Fruit fly (Drosophila melanogaster): ENCODE data around the gene CG3708.

dm6 chrX:898367-898766 is 31.5 kb downstream of the CG3708 start:
- TF ChIP-seq CG8478 (optimal IDR thresholded peaks at IDR 0.05) (no peak), EcR (GFP tag; optimal IDR thresholded peaks at IDR 0.05) (peak in 1 of 2 experiments; percentile 14), usp (GFP tag; optimal IDR thresholded peaks at IDR 0.05) (no peak), psq (optimal IDR thresholded peaks at IDR 0.05) (no peak)

Measured in whole organism.